Fruit fly (Drosophila melanogaster) Kc167 (cell line): Measurements from ENCODE around the gene CG43290.

Experiments
- Myc ChIP-seq: fragments of >200 bp; optimal IDR thresholded peaks from 2 replicates; lab custom pipeline; 2017; ENCODE audit warnings: missing external identifiers
- Sin3A ChIP-seq: fragments of >200 bp; optimal IDR thresholded peaks from 2 replicates; lab custom pipeline; 2018; ENCODE audit warnings: missing external identifiers
- insv ChIP-seq: fragments of >200 bp; optimal IDR thresholded peaks from 3 replicates; lab custom pipeline; 2018; ENCODE audit warnings: missing external identifiers
- psq ChIP-seq: fragments of >200 bp; optimal IDR thresholded peaks from 2 replicates; lab custom pipeline; 2017; ENCODE audit warnings: missing external identifiers
- ttk ChIP-seq: sonication (Bioruptor generic); optimal IDR thresholded peaks from 2 replicates; lab custom pipeline; 2017; ENCODE audit warnings: missing external identifiers

DNA sequence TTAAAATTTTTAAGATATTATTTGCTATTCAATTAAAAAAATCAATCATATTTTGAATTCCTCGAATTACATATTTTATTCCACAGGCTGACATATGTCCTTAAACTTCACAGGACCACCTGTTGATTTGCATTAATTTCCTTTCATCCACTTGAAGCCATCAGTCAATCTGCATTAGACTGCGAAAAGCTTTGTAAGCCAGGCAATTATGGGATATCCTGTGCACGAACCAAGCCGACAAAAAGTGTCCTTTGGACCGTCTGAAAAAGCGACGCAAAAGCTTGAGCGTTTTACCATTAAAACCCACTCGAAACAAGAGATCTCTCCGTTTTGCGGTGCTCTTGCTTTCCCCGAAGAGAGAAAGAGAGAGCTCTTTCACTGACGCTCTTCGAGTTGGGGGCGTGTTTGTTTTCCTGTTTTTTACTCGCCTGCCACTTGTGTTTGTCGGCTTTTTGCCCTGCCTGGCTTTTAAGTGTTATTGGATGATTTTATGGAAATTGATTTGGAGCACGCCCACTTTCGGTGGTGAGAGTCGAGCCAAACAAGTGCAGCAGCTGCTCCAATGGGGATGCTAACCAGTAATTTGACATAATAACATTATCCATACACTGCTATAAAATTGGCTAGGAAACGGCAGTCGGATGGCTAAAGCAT is 42.7 kb downstream of the CG43290 start:
- no peak for TF ChIP-seq Sin3A (lab: Kevin White, UChicago)
- TF ChIP-seq psq (lab: Kevin White, UChicago) = no peak
- TF ChIP-seq Myc (lab: Kevin White, UChicago) = no peak
- no peak for TF ChIP-seq insv
- TF ChIP-seq ttk (lab: Kevin White, UChicago) = no peak
